Worm (Caenorhabditis elegans): ENCODE measurements around the gene hex-3.

Gene hex-3

ce11 chrIII:10807236-10807635, 41.8 kb upstream of the hex-3 start:
- TF ChIP-seq madf-2 (tag; optimal IDR thresholded peaks at IDR 0.05): no peak
- no peak for TF ChIP-seq K02D7.2 (tag; optimal IDR thresholded peaks at IDR 0.05)
- TF ChIP-seq hlh-6 (tag; optimal IDR thresholded peaks at IDR 0.05): no peak
- no peak for TF ChIP-seq pros-1 (tag; optimal IDR thresholded peaks at IDR 0.05)
- no peak for TF ChIP-seq odd-2 (tag; optimal IDR thresholded peaks at IDR 0.05)
- TF ChIP-seq pha-2 (tag; optimal IDR thresholded peaks at IDR 0.05): no peak
- no peak for TF ChIP-seq pha-4 (tag; optimal IDR thresholded peaks at IDR 0.05)
- no peak for TF ChIP-seq ceh-2 (tag; optimal IDR thresholded peaks at IDR 0.05)
- no peak for TF ChIP-seq unc-3 (GFP tag; conservative IDR thresholded peaks at IDR 0.05)
- no peak for TF ChIP-seq unc-3 (tag; optimal IDR thresholded peaks at IDR 0.05)
- TF ChIP-seq C08G9.2 (tag; optimal IDR thresholded peaks at IDR 0.05): no peak
- no peak for TF ChIP-seq F13H6.1 (tag; optimal IDR thresholded peaks at IDR 0.05)
- TF ChIP-seq mec-3 (tag; optimal IDR thresholded peaks at IDR 0.05; ENCODE audit: borderline replicate concordance): no peak
- TF ChIP-seq ceh-24 (tag; optimal IDR thresholded peaks at IDR 0.05): no peak

ce11 chrIII:10807956-10808355, 41.1 kb upstream of the hex-3 start:
- TF ChIP-seq unc-42 (tag; optimal IDR thresholded peaks at IDR 0.05) (peak; percentile 67), ceh-34 (tag; optimal IDR thresholded peaks at IDR 0.05) (peak; percentile 10), syd-9 (tag; optimal IDR thresholded peaks at IDR 0.05) (no peak), ztf-16 (tag; optimal IDR thresholded peaks at IDR 0.05) (peak; percentile 64), rnt-1 (tag; optimal IDR thresholded peaks at IDR 0.05) (peak; percentile 4), ceh-9 (tag; optimal IDR thresholded peaks at IDR 0.05) (no peak), ceh-2 (tag; optimal IDR thresholded peaks at IDR 0.05) (peak; percentile 12), sox-4 (tag; optimal IDR thresholded peaks at IDR 0.05) (peak; percentile 30), ceh-18 (tag; optimal IDR thresholded peaks at IDR 0.05) (peak; percentile 26), ceh-6 (GFP tag; optimal IDR thresholded peaks at IDR 0.05) (peak; percentile 14), ahr-1 (tag; optimal IDR thresholded peaks at IDR 0.05) (no peak), sox-2 (GFP tag; IDR thresholded peaks at IDR 0.05) (0 out of 2 replicates have a peak, but pooled peaks have one; percentile 9), nhr-232 (tag; optimal IDR thresholded peaks at IDR 0.05) (peak; percentile 7), ets-4 (tag; optimal IDR thresholded peaks at IDR 0.05) (peak; percentile 7), nfya-1 (tag; optimal IDR thresholded peaks at IDR 0.05) (peak; percentile 39), ref-2 (tag; optimal IDR thresholded peaks at IDR 0.05) (peak; percentile 28), tbx-7 (tag; optimal IDR thresholded peaks at IDR 0.05) (no peak), K09A11.1 (tag; optimal IDR thresholded peaks at IDR 0.05; ENCODE audit: insufficient read depth) (no peak), ceh-14 (tag; optimal IDR thresholded peaks at IDR 0.05) (peak; percentile 27), hlh-6 (tag; optimal IDR thresholded peaks at IDR 0.05) (peak; percentile 17), unc-3 (GFP tag; conservative IDR thresholded peaks at IDR 0.05) (no peak), unc-3 (tag; optimal IDR thresholded peaks at IDR 0.05) (no peak), tbx-2 (tag; optimal IDR thresholded peaks at IDR 0.05) (peak; percentile 70), ceh-31 (tag; optimal IDR thresholded peaks at IDR 0.05) (peak; percentile 67), unc-55 (GFP tag; optimal IDR thresholded peaks at IDR 0.05) (peak; percentile 27), nhr-11 (tag; optimal IDR thresholded peaks at IDR 0.05) (no peak), che-1 (tag; optimal IDR thresholded peaks at IDR 0.05) (no peak), zip-5 (tag; optimal IDR thresholded peaks at IDR 0.05) (no peak), odd-2 (tag; optimal IDR thresholded peaks at IDR 0.05) (no peak), eyg-1 (tag; optimal IDR thresholded peaks at IDR 0.05) (no peak), unc-86 (tag; optimal IDR thresholded peaks at IDR 0.05) (no peak)

ce11 chrIII:10808802-10809201, 40.2 kb upstream of the hex-3 start:
- TF ChIP-seq K09A11.1 (tag; optimal IDR thresholded peaks at IDR 0.05; ENCODE audit: insufficient read depth) (no peak), ceh-6 (GFP tag; optimal IDR thresholded peaks at IDR 0.05) (no peak), eyg-1 (tag; optimal IDR thresholded peaks at IDR 0.05) (no peak), zip-5 (tag; optimal IDR thresholded peaks at IDR 0.05) (no peak), odd-2 (tag; optimal IDR thresholded peaks at IDR 0.05) (no peak), C08G9.2 (tag; optimal IDR thresholded peaks at IDR 0.05) (peak; percentile 2), fkh-10 (GFP tag; optimal IDR thresholded peaks at IDR 0.05) (no peak), gmeb-2 (tag; optimal IDR thresholded peaks at IDR 0.05) (no peak)

All from whole organism, late embryonic.